Worm (Caenorhabditis elegans) whole organism, early embryonic: ENCODE results near the gene Y57G11C.46.
"Not testable (repeated sequence)": the region's sequence is repeated elsewhere in the genome, so short reads cannot be mapped to it uniquely, and the experiment has no call there.

ENCODE experiments used
- B0310.2 ChIP-seq: sonication (generic microtip); optimal IDR thresholded peaks from 2 replicates; lab custom pipeline; 2016; ENCODE audit warnings: mild to moderate bottlenecking, missing genetic modification characterization, missing compliant biosample characterization
- F13C5.2 ChIP-seq: sonication (generic microtip); optimal IDR thresholded peaks from 2 replicates; lab custom pipeline; 2017; ENCODE audit warnings: mild to moderate bottlenecking, missing genetic modification characterization, inconsistent platforms, missing compliant biosample characterization
- aly-1 ChIP-seq: sonication (generic microtip); optimal IDR thresholded peaks from 2 replicates; lab custom pipeline; 2016; ENCODE audit warnings: missing genetic modification characterization, missing compliant biosample characterization
- ama-1 ChIP-seq: fragments of 150-350 bp; optimal IDR thresholded peaks from 2 replicates; lab custom pipeline; 2014
- ceh-13 ChIP-seq: fragments of 200-800 bp; sonication (Bioruptor generic); optimal IDR thresholded peaks from 2 replicates; lab custom pipeline; 2018; ENCODE audit warnings: mild to moderate bottlenecking, missing genetic modification characterization, missing compliant biosample characterization
- ceh-36 ChIP-seq: sonication (generic microtip); optimal IDR thresholded peaks from 2 replicates; lab custom pipeline; 2016; ENCODE audit warnings: missing genetic modification characterization, inconsistent platforms, missing compliant biosample characterization
- ets-7 ChIP-seq: sonication (generic microtip); optimal IDR thresholded peaks from 2 replicates; lab custom pipeline; 2016; ENCODE audit warnings: missing genotype, missing genetic modification characterization, missing compliant biosample characterization
- flt-1 ChIP-seq: fragments of 200-800 bp; sonication (Bioruptor generic); IDR thresholded peaks from 2 replicates; pipeline ENCODE4 v1.3.6; 2022; ENCODE audit warnings: missing genetic modification characterization, missing compliant biosample characterization
- hmbx-1 ChIP-seq: sonication (generic microtip); optimal IDR thresholded peaks from 2 replicates; lab custom pipeline; 2016; ENCODE audit warnings: mild to moderate bottlenecking, missing genetic modification characterization, missing compliant biosample characterization
- hmg-4 ChIP-seq: fragments of 200-800 bp; sonication (Bioruptor generic); optimal IDR thresholded peaks from 2 replicates; lab custom pipeline; 2018; ENCODE audit warnings: mild to moderate bottlenecking, missing genetic modification characterization, missing compliant biosample characterization
- hnd-1 ChIP-seq: sonication (generic microtip); optimal IDR thresholded peaks from 2 replicates; lab custom pipeline; 2016; ENCODE audit warnings: missing genetic modification characterization, missing compliant biosample characterization
- pes-1 ChIP-seq: fragments of 200-800 bp; sonication (Bioruptor generic); IDR thresholded peaks from 2 replicates; pipeline ENCODE4 v1.3.6; 2022; ENCODE audit warnings: missing genetic modification reagents, missing genetic modification characterization, missing compliant biosample characterization
- scrt-1 ChIP-seq: fragments of 200-800 bp; sonication (Bioruptor generic); IDR thresholded peaks from 2 replicates; pipeline ENCODE4 v1.3.6; 2022; ENCODE audit warnings: missing genetic modification characterization, missing compliant biosample characterization
- sea-1 ChIP-seq: fragments of 200-800 bp; sonication (Bioruptor generic); conservative IDR thresholded peaks from 2 replicates; pipeline ENCODE4 v1.3.6; 2022; ENCODE audit warnings: missing genetic modification characterization, missing compliant biosample characterization
- tbx-11 ChIP-seq: fragments of 200-800 bp; sonication (Bioruptor generic); IDR thresholded peaks from 2 replicates; pipeline ENCODE4 v1.3.6; 2022; ENCODE audit warnings: missing genetic modification characterization, missing compliant biosample characterization
- tbx-37 ChIP-seq: fragments of 200-800 bp; sonication (Bioruptor generic); conservative IDR thresholded peaks from 2 replicates; pipeline ENCODE4 v1.3.6; 2022; ENCODE audit warnings: missing genetic modification reagents, missing genetic modification characterization, missing compliant biosample characterization
- tra-4 ChIP-seq: sonication (generic microtip); optimal IDR thresholded peaks from 2 replicates; lab custom pipeline; 2017; ENCODE audit warnings: missing genetic modification characterization, missing compliant biosample characterization

The Y57G11C.46 gene

ce11 chrIV:14816288-14816687 is at the start of gene Y57G11C.46:
Gene Y57G11C.46 (minus strand): TSS chrIV:14816388.
- TF ChIP-seq pes-1 (GFP tag; lab: Robert Waterston, UW) (no peak), ceh-13 (GFP tag; lab: Kevin White, UChicago) (no peak), tbx-11 (no peak), tra-4 (tag; lab: Kevin White, UChicago) (no peak), tbx-37 (GFP tag; lab: Robert Waterston, UW) (no peak), B0310.2 (tag; lab: Kevin White, UChicago) (no peak), hnd-1 (tag; lab: Kevin White, UChicago) (no peak), scrt-1 (GFP tag; lab: Robert Waterston, UW) (no peak)

- TF ChIP-seq pes-1 (GFP tag; lab: Robert Waterston, UW) (no peak), aly-1 (tag; lab: Kevin White, UChicago) (no peak), F13C5.2 (tag; lab: Kevin White, UChicago) (no peak), ama-1 (lab: Kevin White, UChicago) (no peak), hmbx-1 (tag; lab: Kevin White, UChicago) (no peak), tbx-37 (GFP tag; lab: Robert Waterston, UW) (no peak), hnd-1 (tag; lab: Kevin White, UChicago) (no peak), ceh-36 (tag; lab: Kevin White, UChicago) (no peak), scrt-1 (GFP tag; lab: Robert Waterston, UW) (no peak), B0310.2 (tag; lab: Kevin White, UChicago) (no peak), ceh-13 (GFP tag; lab: Kevin White, UChicago) (no peak), ets-7 (no peak), hmg-4 (GFP tag; lab: Kevin White, UChicago) (no peak), flt-1 (no peak), tra-4 (tag; lab: Kevin White, UChicago) (no peak), tbx-11 (no peak), sea-1 (no peak)
Measured at ce11 chrIV:14864529-14864928, 48.3 kb upstream of the Y57G11C.46 start.

- no peak for TF ChIP-seq flt-1
- TF ChIP-seq tbx-11 = no peak
- TF ChIP-seq sea-1 = no peak
- no peak for TF ChIP-seq hnd-1 (tag; lab: Kevin White, UChicago)
- TF ChIP-seq tra-4 (tag; lab: Kevin White, UChicago) = no peak
- TF ChIP-seq scrt-1 (GFP tag; lab: Robert Waterston, UW) = no peak
- TF ChIP-seq hmg-4 (GFP tag; lab: Kevin White, UChicago) = no peak
- TF ChIP-seq ceh-13 (GFP tag; lab: Kevin White, UChicago) = no peak
- TF ChIP-seq F13C5.2 (tag; lab: Kevin White, UChicago) = no peak
- no peak for TF ChIP-seq pes-1 (GFP tag; lab: Robert Waterston, UW)
- TF ChIP-seq ets-7 = no peak
- TF ChIP-seq ceh-36 (tag; lab: Kevin White, UChicago) = no peak
- TF ChIP-seq aly-1 (tag; lab: Kevin White, UChicago) = no peak
- no peak for TF ChIP-seq B0310.2 (tag; lab: Kevin White, UChicago)
- TF ChIP-seq hmbx-1 (tag; lab: Kevin White, UChicago) = no peak
- no peak for TF ChIP-seq tbx-37 (GFP tag; lab: Robert Waterston, UW)
- no peak for TF ChIP-seq ama-1 (lab: Kevin White, UChicago)
Measured at ce11 chrIV:14863772-14864171, 47.6 kb upstream of the Y57G11C.46 start.

ce11 chrIV:14862147-14862546 is 46.0 kb upstream of the Y57G11C.46 start, which contains the start of gene Y57G11C.38:
Gene Y57G11C.38 (plus strand): TSS chrIV:14862447.
- TF ChIP-seq F13C5.2 (tag; lab: Kevin White, UChicago) (no peak), hnd-1 (tag; lab: Kevin White, UChicago) (no peak), ceh-13 (GFP tag; lab: Kevin White, UChicago) (no peak), tbx-37 (GFP tag; lab: Robert Waterston, UW) (no peak), ets-7 (no peak)

- TF ChIP-seq tbx-11 = no peak
- TF ChIP-seq sea-1 = no peak
Measured at ce11 chrIV:14861691-14862090, 45.5 kb upstream of the Y57G11C.46 start, which contains the start of gene Y57G11C.23. Gene Y57G11C.23 (minus strand): TSS chrIV:14861791.

ce11 chrIV:14853703-14854102 is 37.5 kb upstream of the Y57G11C.46 start, which contains the start of gene Y57G11C.52:
Gene Y57G11C.52 (plus strand): TSS chrIV:14854003.
- TF ChIP-seq tra-4 (tag; lab: Kevin White, UChicago) = no peak
- no peak for TF ChIP-seq ets-7
- no peak for TF ChIP-seq B0310.2 (tag; lab: Kevin White, UChicago)
- TF ChIP-seq flt-1 = no peak
- no peak for TF ChIP-seq ceh-36 (tag; lab: Kevin White, UChicago)
- no peak for TF ChIP-seq ceh-13 (GFP tag; lab: Kevin White, UChicago)

ce11 chrIV:14843062-14843461 is 26.9 kb upstream of the Y57G11C.46 start, which contains the start of gene Y57G11C.20:
Gene Y57G11C.20 (plus strand): TSS chrIV:14843362.
- TF ChIP-seq ceh-36, F13C5.2, B0310.2 (tag; lab: Kevin White, UChicago): not testable (repeated sequence)

- TF ChIP-seq tbx-37 (GFP tag; lab: Robert Waterston, UW) (peak; percentile 73), ama-1 (lab: Kevin White, UChicago) (no peak), ceh-36 (tag; lab: Kevin White, UChicago) (peak; percentile 62), scrt-1 (GFP tag; lab: Robert Waterston, UW) (no peak; the same call in 1 of the 2 replicates), F13C5.2 (tag; lab: Kevin White, UChicago) (peak; percentile 71), hmg-4 (GFP tag; lab: Kevin White, UChicago) (no peak), B0310.2 (tag; lab: Kevin White, UChicago) (peak; percentile 30), hnd-1 (tag; lab: Kevin White, UChicago) (peak; percentile 64), pes-1 (GFP tag; lab: Robert Waterston, UW) (peak; percentile 86), sea-1 (no peak; the same call in 1 of the 2 replicates), ceh-13 (GFP tag; lab: Kevin White, UChicago) (peak; percentile 56), tbx-11 (peak; percentile 88), hmbx-1 (tag; lab: Kevin White, UChicago) (peak; percentile 25), ets-7 (peak; percentile 42), tra-4 (tag; lab: Kevin White, UChicago) (peak; percentile 23), flt-1 (peak; percentile 80), aly-1 (tag; lab: Kevin White, UChicago) (peak; percentile 69)
Measured at ce11 chrIV:14838095-14838494, 21.9 kb upstream of the Y57G11C.46 start.
